Worm (Caenorhabditis elegans): Measurements from ENCODE around the gene nhr-280.

DNA sequence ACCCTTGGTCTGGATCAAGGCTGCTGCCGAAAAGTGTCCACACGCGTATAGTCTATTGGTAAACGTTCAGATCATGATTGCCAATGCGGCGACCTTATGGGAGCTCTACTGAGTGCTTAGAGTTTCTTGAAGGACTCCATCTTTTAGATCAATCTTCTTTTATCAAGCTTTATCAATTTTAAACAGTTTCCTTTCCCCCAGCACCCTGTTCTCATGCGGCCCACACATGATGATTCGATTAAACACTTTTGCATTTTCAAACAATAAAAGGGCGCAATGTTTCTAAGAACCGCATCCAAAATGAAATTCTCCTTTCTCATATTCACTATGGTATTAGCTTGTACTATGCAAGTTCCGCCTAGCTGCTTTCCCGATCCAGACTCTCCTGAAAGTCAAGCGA is 34.8 kb upstream of the nhr-280 start, which contains the start of gene F40G9.7:
- TF ChIP-seq pag-3 (tag; optimal IDR thresholded peaks at IDR 0.05; ENCODE audit: borderline replicate concordance): no peak
- TF ChIP-seq ets-4 (tag; optimal IDR thresholded peaks at IDR 0.05): no peak
- no peak for TF ChIP-seq nhr-11 (tag; optimal IDR thresholded peaks at IDR 0.05)
- TF ChIP-seq ref-2 (tag; optimal IDR thresholded peaks at IDR 0.05): no peak
- TF ChIP-seq tbx-7 (tag; optimal IDR thresholded peaks at IDR 0.05): no peak

Measured in whole organism, late embryonic.